Fruit fly (Drosophila melanogaster): Measurements from ENCODE around the gene mat.

- TF ChIP-seq pan (optimal IDR thresholded peaks at IDR 0.05) (no peak), OdsH (GFP tag; optimal IDR thresholded peaks at IDR 0.05) (no peak)
These were observed 3.4 kb upstream of the mat start for dm6 chr3L:899304-899703.

All from whole organism, wandering third instar larva.